Fruit fly (Drosophila melanogaster) whole organism, adult: ENCODE results near the gene ng3.

Experiments used
- CG33017 ChIP-seq: fragments of 200-800 bp; sonication (Bioruptor generic); optimal IDR thresholded peaks from 2 replicates; lab custom pipeline; 2018; ENCODE audit warnings: missing biosample characterization, mild to moderate bottlenecking, missing genetic modification characterization, moderate library complexity
- Clk ChIP-seq: fragments of 200-800 bp; sonication (Bioruptor generic); optimal IDR thresholded peaks from 2 replicates; lab custom pipeline; 2017; ENCODE audit warnings: missing biosample characterization, missing genetic modification characterization
- Mnt ChIP-seq: fragments of 200-800 bp; sonication (Bioruptor generic); optimal IDR thresholded peaks from 2 replicates; lab custom pipeline; 2016; ENCODE audit warnings: missing biosample characterization, mild to moderate bottlenecking, missing genetic modification characterization

- no peak for TF ChIP-seq CG33017 (tag; lab: Kevin White, UChicago)
- no peak for TF ChIP-seq Mnt (GFP tag; lab: Kevin White, UChicago)
- no peak for TF ChIP-seq Clk
These were observed 49.6 kb downstream of the ng3 start for dm6 chrX:3192301-3192700.
